Fruit fly (Drosophila melanogaster): Measurements from ENCODE around the gene AstA.

DNA sequence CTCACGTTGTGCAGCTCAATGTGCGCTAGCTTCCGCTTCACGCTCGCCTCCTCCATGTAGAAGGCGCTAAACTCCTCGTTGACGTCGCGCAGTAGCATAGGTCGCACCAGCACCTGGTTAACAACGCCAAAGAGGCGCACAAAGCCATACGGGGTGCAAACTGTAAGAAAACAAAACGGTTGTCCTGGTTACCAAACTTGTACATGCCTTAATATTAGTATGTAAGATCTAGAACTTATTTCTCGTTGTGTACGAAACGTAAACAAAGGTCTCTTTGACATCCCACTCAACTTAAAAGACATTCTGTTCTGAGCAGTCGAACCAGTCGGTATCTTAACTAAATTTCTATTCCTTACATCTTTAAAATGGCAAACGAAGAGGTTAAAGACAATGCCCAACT lies 42.5 kb upstream of the AstA start, which contains the start of gene CG6980:
- no peak for TF ChIP-seq fd96Ca (GFP tag; IDR thresholded peaks at IDR 0.05)
- no peak for TF ChIP-seq CG32121 (GFP tag; IDR thresholded peaks at IDR 0.05)
- TF ChIP-seq EcR (GFP tag; optimal IDR thresholded peaks at IDR 0.05): no peak
- no peak for TF ChIP-seq Pif1A (GFP tag; optimal IDR thresholded peaks at IDR 0.05)
- no peak for TF ChIP-seq gl (tag; optimal IDR thresholded peaks at IDR 0.05)
- TF ChIP-seq CG9948 (tag; optimal IDR thresholded peaks at IDR 0.05): no peak
- TF ChIP-seq CG14655 (GFP tag; optimal IDR thresholded peaks at IDR 0.05): no peak
- TF ChIP-seq CG8159 (tag; optimal IDR thresholded peaks at IDR 0.05): no peak
- no peak for TF ChIP-seq CG15710 (tag; optimal IDR thresholded peaks at IDR 0.05)
- TF ChIP-seq CG12605 (GFP tag; IDR thresholded peaks at IDR 0.05): no peak
- no peak for TF ChIP-seq Ets98B (GFP tag; IDR thresholded peaks at IDR 0.05)
